Worm (Caenorhabditis elegans): ENCODE results near the gene ztf-16.

ztf-16 gene

DNA sequence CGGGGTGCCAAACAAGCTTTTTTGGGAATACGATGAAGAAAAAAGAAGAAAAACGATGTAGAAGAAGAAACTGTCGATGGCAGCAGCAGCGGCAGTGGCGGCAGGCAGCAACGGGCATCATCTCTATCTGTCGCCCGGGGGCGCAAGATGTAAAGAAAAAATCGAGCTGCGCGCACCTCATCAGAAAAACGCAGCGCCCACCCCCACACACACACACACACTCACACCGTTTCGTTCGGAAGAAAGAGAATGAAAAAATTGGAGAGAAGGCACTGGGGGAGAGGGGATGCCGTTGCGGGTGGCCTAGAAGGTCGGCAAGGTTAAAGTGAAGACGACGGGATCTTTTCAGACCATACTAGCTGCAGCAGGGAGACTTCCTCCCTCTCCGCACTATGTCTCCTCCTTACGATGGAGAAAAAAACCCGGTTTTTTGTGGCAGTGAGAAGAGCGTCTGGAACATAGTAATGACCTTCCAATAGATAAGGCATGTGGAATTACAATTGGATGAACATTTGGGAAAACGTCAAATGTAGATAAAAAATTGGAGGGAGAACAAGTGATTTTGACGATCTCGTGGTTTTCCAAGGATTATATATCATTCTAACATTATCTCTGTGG, 1.9 kb upstream of the ztf-16 start (continued):
- TF ChIP-seq mep-1 (tag; optimal IDR thresholded peaks at IDR 0.05), result no peak
- TF ChIP-seq sup-37 (GFP tag; optimal IDR thresholded peaks at IDR 0.05), result no peak
- TF ChIP-seq C34B4.2 (tag; optimal IDR thresholded peaks at IDR 0.05), result no peak
- TF ChIP-seq dsc-1 (tag; optimal IDR thresholded peaks at IDR 0.05), result no peak
- no peak for TF ChIP-seq tlp-1 (tag; optimal IDR thresholded peaks at IDR 0.05)
- no peak for TF ChIP-seq vab-15 (tag; optimal IDR thresholded peaks at IDR 0.05)
- TF ChIP-seq nhr-20 (tag; optimal IDR thresholded peaks at IDR 0.05), result peak; percentile 54
- TF ChIP-seq lin-39 (tag; optimal IDR thresholded peaks at IDR 0.05), result no peak
- no peak for TF ChIP-seq lsy-2 (tag; optimal IDR thresholded peaks at IDR 0.05)
- peak in 1 of 3 experiments; percentile 5 for TF ChIP-seq dpl-1 (GFP tag; optimal IDR thresholded peaks at IDR 0.05)
- no peak for TF ChIP-seq nhr-47 (tag; optimal IDR thresholded peaks at IDR 0.05)
- no peak for TF ChIP-seq mab-9 (GFP tag; IDR thresholded peaks at IDR 0.05)
- no peak for TF ChIP-seq C16A3.4 (tag; optimal IDR thresholded peaks at IDR 0.05)
- TF ChIP-seq ceh-8 (GFP tag; optimal IDR thresholded peaks at IDR 0.05), result no peak
- no peak for TF ChIP-seq xbp-1 (tag; optimal IDR thresholded peaks at IDR 0.05)
- peak in 1 of 2 experiments; percentile 16 for TF ChIP-seq lin-35 (GFP tag; optimal IDR thresholded peaks at IDR 0.05)
- TF ChIP-seq mdl-1 (tag; optimal IDR thresholded peaks at IDR 0.05), result peak in 1 of 2 experiments; percentile 37
- TF ChIP-seq ets-5 (GFP tag; IDR thresholded peaks at IDR 0.05), result no peak
- TF ChIP-seq snu-23 (GFP tag; optimal IDR thresholded peaks at IDR 0.05), result peak; percentile 56
- no peak for TF ChIP-seq lin-13 (GFP tag; optimal IDR thresholded peaks at IDR 0.05)
- TF ChIP-seq sptf-1 (tag; optimal IDR thresholded peaks at IDR 0.05), result no peak
- TF ChIP-seq fkh-8 (tag; optimal IDR thresholded peaks at IDR 0.05), result no peak
- peak in 2 of 6 experiments; percentile 8 to 48 for TF ChIP-seq elt-3 (tag; optimal IDR thresholded peaks at IDR 0.05)
- TF ChIP-seq nhr-85 (tag), result peak; percentile 87
- no peak for TF ChIP-seq irx-1 (tag; optimal IDR thresholded peaks at IDR 0.05)
- TF ChIP-seq hlh-4 (tag; optimal IDR thresholded peaks at IDR 0.05), result no peak
- 0 out of 2 replicates have a peak, but pooled peaks have one; percentile 33 for TF ChIP-seq grh-1 (GFP tag; IDR thresholded peaks at IDR 0.05)
- TF ChIP-seq swsn-7 (tag; optimal IDR thresholded peaks at IDR 0.05), result peak; percentile 32
- peak; percentile 41 for TF ChIP-seq nhr-19 (GFP tag; conservative IDR thresholded peaks at IDR 0.05)

DNA sequence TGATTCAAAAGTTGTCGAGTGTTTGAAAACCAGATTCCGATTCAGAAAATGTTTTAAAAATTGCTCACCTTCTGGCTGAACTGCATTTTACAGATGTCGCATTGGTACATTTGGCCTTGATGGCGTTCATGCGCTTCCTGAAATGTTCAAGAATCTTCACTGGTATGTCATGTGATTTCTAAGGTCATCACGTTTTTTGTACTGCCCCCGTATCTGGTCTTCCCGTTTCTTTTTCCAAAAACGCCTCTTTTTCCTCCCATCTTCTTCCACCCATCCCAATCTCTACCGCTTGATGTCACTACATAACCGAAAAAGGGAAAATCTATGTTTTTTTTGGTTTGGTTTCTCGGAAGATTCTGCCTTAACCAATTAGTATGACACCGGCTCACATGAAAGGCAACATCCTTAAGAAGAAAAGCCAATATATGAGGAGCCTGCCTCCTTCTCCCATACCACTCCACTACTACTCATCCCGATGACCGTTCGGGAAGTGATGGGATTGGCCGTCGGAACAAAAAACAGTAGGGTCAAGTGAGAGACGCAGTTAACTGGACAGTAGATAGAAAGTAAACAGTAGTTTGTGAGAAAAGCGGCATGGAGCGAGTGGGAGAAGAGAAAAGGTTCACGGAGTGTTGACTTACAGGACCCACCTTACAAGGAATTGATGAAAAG, 1.5 kb downstream of the ztf-16 start:
- TF ChIP-seq nhr-84 (tag; optimal IDR thresholded peaks at IDR 0.05) (no peak), irx-1 (tag; optimal IDR thresholded peaks at IDR 0.05) (no peak), ceh-8 (GFP tag; optimal IDR thresholded peaks at IDR 0.05) (no peak), nhr-71 (tag; optimal IDR thresholded peaks at IDR 0.05) (peak; percentile 60), elt-3 (tag; optimal IDR thresholded peaks at IDR 0.05) (peak in 2 of 6 experiments; percentile 49 to 66), mep-1 (tag; optimal IDR thresholded peaks at IDR 0.05) (peak; percentile 56), nhr-85 (tag) (peak; percentile 90), lin-35 (GFP tag; optimal IDR thresholded peaks at IDR 0.05) (peak in 1 of 2 experiments; percentile 18), nhr-47 (tag; optimal IDR thresholded peaks at IDR 0.05) (peak; percentile 5), xbp-1 (tag; optimal IDR thresholded peaks at IDR 0.05) (peak; percentile 17), fos-1 (tag; optimal IDR thresholded peaks at IDR 0.05) (no peak), lsy-2 (tag; optimal IDR thresholded peaks at IDR 0.05) (peak in 1 of 2 experiments; percentile 35), skn-1 (tag; optimal IDR thresholded peaks at IDR 0.05) (peak; percentile 13), lin-13 (GFP tag; optimal IDR thresholded peaks at IDR 0.05) (peak; percentile 42), efl-1 (optimal IDR thresholded peaks at IDR 0.05) (no peak), efl-1 (GFP tag; optimal IDR thresholded peaks at IDR 0.05 in 1 of 2) (peak in 1 of 2 experiments; percentile 83), blmp-1 (tag; optimal IDR thresholded peaks at IDR 0.05) (peak; percentile 62), snu-23 (GFP tag; optimal IDR thresholded peaks at IDR 0.05) (peak; percentile 68), aha-1 (tag; optimal IDR thresholded peaks at IDR 0.05) (peak; percentile 0), aly-2 (tag; optimal IDR thresholded peaks at IDR 0.05) (no peak), nhr-90 (tag; optimal IDR thresholded peaks at IDR 0.05; ENCODE audit: poor library complexity) (peak; percentile 57), lin-14 (GFP tag; optimal IDR thresholded peaks at IDR 0.05) (peak; percentile 55), nhr-19 (GFP tag; conservative IDR thresholded peaks at IDR 0.05) (peak; percentile 35; the same call in 1 of the 2 replicates), nhr-20 (tag; optimal IDR thresholded peaks at IDR 0.05) (peak; percentile 58), dpl-1 (GFP tag; optimal IDR thresholded peaks at IDR 0.05) (peak in 1 of 3 experiments; percentile 1)

All from whole organism, L1 larva.